Fruit fly (Drosophila melanogaster): ENCODE data around the gene IFT46.

Gene IFT46

DNA sequence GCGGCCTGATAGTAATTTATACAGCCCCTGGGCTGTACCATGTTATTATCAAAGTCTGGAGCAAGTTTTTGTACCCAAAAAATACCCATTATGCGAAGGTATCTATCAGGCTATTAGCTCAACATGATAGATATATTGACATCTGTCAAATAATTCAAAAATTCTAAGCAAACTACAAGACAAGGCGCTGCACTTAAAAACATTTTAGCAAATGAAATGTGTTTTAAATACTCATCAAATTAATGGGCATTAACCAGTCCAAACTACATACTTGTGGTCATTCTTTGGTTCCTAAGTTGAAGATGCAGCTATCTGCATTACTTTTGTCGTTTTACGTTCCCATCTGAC is 37.4 kb upstream of the IFT46 start (continued):
- TF ChIP-seq sc (optimal IDR thresholded peaks at IDR 0.05) (no peak), sc (GFP tag; optimal IDR thresholded peaks at IDR 0.05) (peak; percentile 16), lov (optimal IDR thresholded peaks at IDR 0.05) (no peak), lov (GFP tag; IDR thresholded peaks at IDR 0.05) (peak; percentile 94), CG17359 (tag; optimal IDR thresholded peaks at IDR 0.05) (peak; percentile 83), gcm (GFP tag; optimal IDR thresholded peaks at IDR 0.05) (no peak), mam (GFP tag; optimal IDR thresholded peaks at IDR 0.05) (peak; percentile 57), D19B (GFP tag; optimal IDR thresholded peaks at IDR 0.05) (peak; percentile 91), TFAM (GFP tag; optimal IDR thresholded peaks at IDR 0.05) (peak; percentile 42), CG11723 (GFP tag; optimal IDR thresholded peaks at IDR 0.05) (peak; percentile 30), scrt (GFP tag; optimal IDR thresholded peaks at IDR 0.05) (peak; percentile 28), Dfd (GFP tag; optimal IDR thresholded peaks at IDR 0.05) (no peak), tap (tag; optimal IDR thresholded peaks at IDR 0.05) (peak; percentile 78), CG10654 (GFP tag; optimal IDR thresholded peaks at IDR 0.05) (peak; percentile 61), CG7372 (GFP tag; IDR thresholded peaks at IDR 0.05) (peak; percentile 31; the same call in 1 of the 2 replicates), CG11560 (tag; IDR thresholded peaks at IDR 0.05) (no peak), HLH4C (GFP tag; IDR thresholded peaks at IDR 0.05; ENCODE audit: partially characterized antibody) (no peak), twi (tag; optimal IDR thresholded peaks at IDR 0.05) (peak; percentile 61), slou (GFP tag; optimal IDR thresholded peaks at IDR 0.05) (peak; percentile 24), ham (GFP tag; IDR thresholded peaks at IDR 0.05) (no peak), wek (GFP tag; optimal IDR thresholded peaks at IDR 0.05) (no peak), Chrac-16 (GFP tag; optimal IDR thresholded peaks at IDR 0.05) (peak; percentile 15), pum (GFP tag; optimal IDR thresholded peaks at IDR 0.05) (no peak), oc (tag; optimal IDR thresholded peaks at IDR 0.05) (peak; percentile 70), CG12769 (tag; optimal IDR thresholded peaks at IDR 0.05) (peak; percentile 73), zen2 (GFP tag; IDR thresholded peaks at IDR 0.05; ENCODE audit: partially characterized antibody) (no peak), Nf-YB (GFP tag; optimal IDR thresholded peaks at IDR 0.05) (peak; percentile 3), CG8944 (GFP tag; optimal IDR thresholded peaks at IDR 0.05) (peak; percentile 27), CG14965 (GFP tag; optimal IDR thresholded peaks at IDR 0.05; ENCODE audit: borderline replicate concordance) (peak; percentile 1), Adf1 (GFP tag; IDR thresholded peaks at IDR 0.05) (no peak), CG6272 (GFP tag; IDR thresholded peaks at IDR 0.05) (peak; percentile 47), Dll (GFP tag; IDR thresholded peaks at IDR 0.05; ENCODE audit: partially characterized antibody) (no peak), croc (GFP tag; conservative IDR thresholded peaks at IDR 0.05) (peak; percentile 79), Side (GFP tag; optimal IDR thresholded peaks at IDR 0.05) (peak; percentile 52), dimm (GFP tag; IDR thresholded peaks at IDR 0.05) (peak; percentile 27; the same call in 1 of the 2 replicates), Nf-YA (GFP tag; IDR thresholded peaks at IDR 0.05) (peak; percentile 41; the same call in 1 of the 2 replicates), CG12659 (GFP tag; optimal IDR thresholded peaks at IDR 0.05) (peak; percentile 36), Jarid2 (GFP tag; optimal IDR thresholded peaks at IDR 0.05) (no peak), CG33557 (GFP tag; optimal IDR thresholded peaks at IDR 0.05) (no peak), CG15479 (GFP tag; optimal IDR thresholded peaks at IDR 0.05) (peak; percentile 4), CG13775 (GFP tag; optimal IDR thresholded peaks at IDR 0.05) (no peak), ind (GFP tag; optimal IDR thresholded peaks at IDR 0.05) (peak; percentile 77), Eip74EF (GFP tag; optimal IDR thresholded peaks at IDR 0.05) (peak in 1 of 2 experiments; percentile 70), zfh2 (GFP tag; optimal IDR thresholded peaks at IDR 0.05) (peak; percentile 13), Spps (tag; optimal IDR thresholded peaks at IDR 0.05) (peak; percentile 83), tll (GFP tag; optimal IDR thresholded peaks at IDR 0.05) (peak in 1 of 2 experiments; percentile 4), vfl (GFP tag; optimal IDR thresholded peaks at IDR 0.05) (no peak), Myb (GFP tag; optimal IDR thresholded peaks at IDR 0.05) (no peak), CoRest (tag; optimal IDR thresholded peaks at IDR 0.05) (peak; percentile 74), CG2116 (GFP tag; optimal IDR thresholded peaks at IDR 0.05) (peak; percentile 10)
